Worm (Caenorhabditis elegans): ENCODE data around the gene ZC317.2.

DNA sequence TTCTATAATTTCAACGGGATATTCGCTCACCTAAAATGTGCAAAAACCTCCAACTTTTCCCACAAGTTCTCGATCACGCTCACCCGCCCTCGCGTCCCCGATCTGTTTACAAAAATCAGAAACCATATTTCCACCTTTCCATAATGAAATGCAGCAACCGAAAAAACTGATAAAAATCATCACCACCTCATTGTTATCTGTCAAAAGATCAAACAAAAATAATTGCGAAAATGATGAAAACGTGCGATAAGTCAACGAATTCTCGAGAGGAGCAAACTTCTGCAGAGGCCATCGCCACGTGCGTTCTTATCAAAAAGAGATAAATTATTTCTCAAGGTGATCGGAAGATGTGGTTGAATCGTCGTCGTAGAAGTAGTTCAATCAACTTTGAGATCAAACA, 34.9 kb upstream of the ZC317.2 start:
- TF ChIP-seq W03F9.2 (tag; optimal IDR thresholded peaks at IDR 0.05) = no peak
- no peak for TF ChIP-seq dao-5 (tag; optimal IDR thresholded peaks at IDR 0.05)

Data from whole organism, L4/young adult.